Worm (Caenorhabditis elegans) whole organism, L3 larva: ENCODE data around the gene F49E12.7.

ENCODE experiments used
- R02D3.7 ChIP-seq: fragments of 150-350 bp; optimal IDR thresholded peaks from 2 replicates; lab custom pipeline; 2014; ENCODE audit warnings: missing biosample characterization, missing genetic modification characterization
- ama-1 ChIP-seq: fragments of 150-350 bp; optimal IDR thresholded peaks from 2 replicates; lab custom pipeline; 2018
- ceh-16 ChIP-seq: sonication (generic microtip); optimal IDR thresholded peaks from 2 replicates; lab custom pipeline; 2017; ENCODE audit warnings: missing biosample characterization, missing genetic modification characterization
- elt-1 ChIP-seq: fragments of 150-350 bp; optimal IDR thresholded peaks from 2 replicates; lab custom pipeline; 2014; ENCODE audit warnings: missing biosample characterization, missing genetic modification characterization
- elt-2 ChIP-seq: sonication (generic microtip); optimal IDR thresholded peaks from 2 replicates; lab custom pipeline; 2016; ENCODE audit warnings: missing genetic modification reagents, mild to moderate bottlenecking, missing genetic modification characterization, missing compliant biosample characterization
- nhr-11 ChIP-seq: fragments of 150-350 bp; optimal IDR thresholded peaks from 2 replicates; lab custom pipeline; 2014; ENCODE audit warnings: missing biosample characterization, missing genetic modification characterization
- nhr-23 ChIP-seq: fragments of 150-350 bp; optimal IDR thresholded peaks from 2 replicates; lab custom pipeline; 2014; ENCODE audit warnings: missing biosample characterization, missing genetic modification reagents, missing genetic modification characterization
- nhr-77 ChIP-seq: fragments of 150-350 bp; optimal IDR thresholded peaks from 2 replicates; lab custom pipeline; 2014; ENCODE audit warnings: missing biosample characterization, missing genetic modification characterization
- pha-4 ChIP-seq: fragments of 150-350 bp; optimal IDR thresholded peaks from 2 replicates; lab custom pipeline; 2014; ENCODE audit warnings: missing biosample characterization, missing genetic modification reagents, missing genetic modification characterization
- pqm-1 ChIP-seq: fragments of 150-350 bp; optimal IDR thresholded peaks from 2 replicates; lab custom pipeline; 2017; ENCODE audit warnings: missing biosample characterization, missing genetic modification characterization, inconsistent platforms
- sea-2 ChIP-seq: fragments of 150-350 bp; sonication (generic microtip); optimal IDR thresholded peaks from 4 replicates; lab custom pipeline; 2014; ENCODE audit warnings: missing biosample characterization, missing genetic modification reagents, missing genetic modification characterization
- skn-1 ChIP-seq: fragments of 150-350 bp; optimal IDR thresholded peaks from 2 replicates; lab custom pipeline; 2014; ENCODE audit warnings: missing biosample characterization, missing genetic modification characterization
- snpc-4 ChIP-seq: fragments of 150-350 bp; optimal IDR thresholded peaks from 2 replicates; lab custom pipeline; 2014; ENCODE audit warnings: missing biosample characterization, missing genetic modification characterization
- unc-39 ChIP-seq: sonication (generic microtip); optimal IDR thresholded peaks from 4 replicates; lab custom pipeline; 2017; ENCODE audit warnings: missing biosample characterization, missing genetic modification characterization

- no peak for TF ChIP-seq ceh-16 (tag; lab: Kevin White, UChicago)
- TF ChIP-seq ama-1 (lab: Kevin White, UChicago), result no peak
- TF ChIP-seq skn-1 (tag; lab: Kevin White, UChicago), result no peak
- TF ChIP-seq elt-1 (tag; lab: Kevin White, UChicago), result no peak
- no peak for TF ChIP-seq pha-4 (tag; lab: Kevin White, UChicago)
- no peak for TF ChIP-seq nhr-11 (tag; lab: Kevin White, UChicago)
- peak; percentile 37 for TF ChIP-seq elt-2
- TF ChIP-seq pqm-1 (tag; lab: Kevin White, UChicago), result peak; percentile 16
- TF ChIP-seq unc-39, result no peak
- no peak for TF ChIP-seq sea-2 (GFP tag; lab: Kevin White, UChicago)
- no peak for TF ChIP-seq nhr-23 (tag; lab: Kevin White, UChicago)
- no peak for TF ChIP-seq snpc-4 (tag; lab: Kevin White, UChicago)
- no peak for TF ChIP-seq R02D3.7
- no peak for TF ChIP-seq nhr-77
Measured at ce11 chrII:8412061-8412721, 16.2 kb upstream of the F49E12.7 start, which contains the start of gene efl-3.
